Worm (Caenorhabditis elegans) whole organism, L4 larva: ENCODE data around the gene msp-31.
A peak's percentile ranks its signal among the peaks of the same experiment; 100 is the strongest.

ENCODE experiments used
- F10B5.3 ChIP-seq: sonication (generic microtip); optimal IDR thresholded peaks from 2 replicates; lab custom pipeline; 2016; ENCODE audit warnings: mild to moderate bottlenecking, missing genetic modification characterization, missing compliant biosample characterization
- ZK337.2 ChIP-seq: fragments of 200-800 bp; sonication (Bioruptor generic); IDR thresholded peaks from 2 replicates; pipeline ENCODE4 v1.3.6; 2022; ENCODE audit warnings: missing genetic modification reagents, missing genetic modification characterization, missing compliant biosample characterization
- ZK546.5 ChIP-seq, 2 experiments: sonication (generic microtip); optimal IDR thresholded peaks; 2 replicates each; lab custom pipeline; 2017; ENCODE audit warnings: missing biosample characterization in 2 of 2, missing genetic modification characterization in 2 of 2
- aha-1 ChIP-seq: fragments of 150-350 bp; peaks from one replicate; lab custom pipeline; 2014; ENCODE audit warnings: missing biosample characterization, missing genetic modification characterization
- ama-1 ChIP-seq: fragments of 150-350 bp; optimal IDR thresholded peaks from 2 replicates; lab custom pipeline; 2014; ENCODE audit warnings: inconsistent platforms, mixed read lengths
- arid-1 ChIP-seq: fragments of 200-800 bp; sonication (Bioruptor generic); conservative IDR thresholded peaks from 2 replicates; pipeline ENCODE4 v1.3.6; 2022; ENCODE audit warnings: missing genetic modification reagents, missing genetic modification characterization, missing compliant biosample characterization
- attf-4 ChIP-seq: sonication (generic microtip); optimal IDR thresholded peaks from 3 replicates; lab custom pipeline; 2017; ENCODE audit warnings: missing biosample characterization, missing genetic modification characterization
- ceh-20 ChIP-seq: fragments of 200-800 bp; sonication (Bioruptor generic); IDR thresholded peaks from 2 replicates; pipeline ENCODE4 v1.3.6; 2022; ENCODE audit warnings: missing genetic modification reagents, missing genetic modification characterization, missing compliant biosample characterization
- ceh-32 ChIP-seq: sonication (generic microtip); optimal IDR thresholded peaks from 2 replicates; lab custom pipeline; 2016; ENCODE audit warnings: mild to moderate bottlenecking, missing genetic modification characterization, missing compliant biosample characterization; ENCODE audit not compliant: poor library complexity
- ceh-62 ChIP-seq: sonication (generic microtip); optimal IDR thresholded peaks from 2 replicates; lab custom pipeline; 2017; ENCODE audit warnings: missing biosample characterization, missing genetic modification characterization
- ceh-82 ChIP-seq: sonication (generic microtip); optimal IDR thresholded peaks from 2 replicates; lab custom pipeline; 2017; ENCODE audit warnings: missing biosample characterization, missing genetic modification characterization
- cey-2 ChIP-seq: sonication (generic microtip); optimal IDR thresholded peaks from 3 replicates; lab custom pipeline; 2017; ENCODE audit warnings: missing genetic modification characterization, mild to moderate bottlenecking, missing compliant biosample characterization, antibody characterized with exemption, borderline replicate concordance; ENCODE audit not compliant: insufficient read depth
- daf-19 ChIP-seq: fragments of 200-800 bp; sonication (Bioruptor generic); conservative IDR thresholded peaks from 2 replicates; pipeline ENCODE4 v1.3.6; 2022; ENCODE audit warnings: missing genetic modification characterization, missing compliant biosample characterization
- daf-8 ChIP-seq: fragments of 200-800 bp; sonication (Bioruptor generic); IDR thresholded peaks from 2 replicates; pipeline ENCODE4 v1.3.6; 2022; ENCODE audit warnings: missing genetic modification characterization, missing compliant biosample characterization
- dmd-6 ChIP-seq: fragments of 200-800 bp; sonication (Bioruptor generic); IDR thresholded peaks from 2 replicates; pipeline ENCODE4 v1.3.6; 2022; ENCODE audit warnings: missing genetic modification reagents, missing genetic modification characterization, missing compliant biosample characterization
- dmd-8 ChIP-seq: fragments of 200-800 bp; sonication (Bioruptor generic); IDR thresholded peaks from 2 replicates; pipeline ENCODE4 v1.3.6; 2022; ENCODE audit warnings: missing genetic modification characterization, missing compliant biosample characterization
- dmd-9 ChIP-seq: fragments of 200-800 bp; sonication (Bioruptor generic); IDR thresholded peaks from 2 replicates; pipeline ENCODE4 v1.3.6; 2022; ENCODE audit warnings: missing genetic modification reagents, missing genetic modification characterization, missing compliant biosample characterization
- dpl-1 ChIP-seq: fragments of 150-350 bp; optimal IDR thresholded peaks from 2 replicates; lab custom pipeline; 2014; ENCODE audit warnings: missing biosample characterization, missing genetic modification reagents, missing genetic modification characterization
- duxl-1 ChIP-seq: sonication (generic microtip); optimal IDR thresholded peaks from 2 replicates; lab custom pipeline; 2016; ENCODE audit warnings: mild to moderate bottlenecking, missing genetic modification characterization, moderate library complexity, missing compliant biosample characterization; ENCODE audit not compliant: poor library complexity
- egl-43 ChIP-seq: fragments of 200-800 bp; sonication (Bioruptor generic); IDR thresholded peaks from 2 replicates; pipeline ENCODE4 v1.3.6; 2022; ENCODE audit warnings: missing genetic modification reagents, missing genetic modification characterization, missing compliant biosample characterization
- fos-1 ChIP-seq: fragments of 150-350 bp; optimal IDR thresholded peaks from 2 replicates; lab custom pipeline; 2014; ENCODE audit warnings: missing biosample characterization, missing genetic modification characterization
- gei-8 ChIP-seq: fragments of 200-800 bp; sonication (Bioruptor generic); optimal IDR thresholded peaks from 2 replicates; lab custom pipeline; 2018; ENCODE audit warnings: mild to moderate bottlenecking, missing genetic modification characterization, missing compliant biosample characterization
- hmg-1.1 ChIP-seq: fragments of 200-800 bp; sonication (Bioruptor generic); IDR thresholded peaks from 2 replicates; pipeline ENCODE4 v1.3.6; 2022; ENCODE audit warnings: missing genetic modification reagents, missing genetic modification characterization, missing compliant biosample characterization
- lim-7 ChIP-seq: fragments of 200-800 bp; sonication (Bioruptor generic); IDR thresholded peaks from 2 replicates; pipeline ENCODE4 v1.3.6; 2022; ENCODE audit warnings: missing genetic modification characterization, missing compliant biosample characterization
- lin-1 ChIP-seq: fragments of 200-800 bp; sonication (Bioruptor generic); IDR thresholded peaks from 2 replicates; pipeline ENCODE4 v1.3.6; 2022; ENCODE audit warnings: missing genetic modification reagents, missing genetic modification characterization, missing compliant biosample characterization
- lin-13 ChIP-seq: fragments of 150-350 bp; optimal IDR thresholded peaks from 2 replicates; lab custom pipeline; 2014; ENCODE audit warnings: missing biosample characterization, missing genetic modification reagents, missing genetic modification characterization
- lin-29 ChIP-seq: fragments of 200-800 bp; sonication (Bioruptor generic); IDR thresholded peaks from 2 replicates; pipeline ENCODE4 v1.3.6; 2022; ENCODE audit warnings: missing genetic modification reagents, missing genetic modification characterization, missing compliant biosample characterization
- lsy-2 ChIP-seq, 2 experiments: fragments of 150-350 bp in 1 of 2; sonication (generic microtip) in 1 of 2; optimal IDR thresholded peaks; 2 replicates each; lab custom pipeline; 2014 to 2017; ENCODE audit warnings: missing biosample characterization in 2 of 2, missing genetic modification characterization in 2 of 2
- madf-5 ChIP-seq, 2 experiments: fragments of 200-800 bp; sonication (Bioruptor generic); IDR thresholded peaks; 2 replicates each; pipeline ENCODE4 v1.3.6; 2022; ENCODE audit warnings: missing compliant biosample characterization in 2 of 2, missing genetic modification characterization in 2 of 2
- madf-9 ChIP-seq: fragments of 200-800 bp; sonication (Bioruptor generic); conservative IDR thresholded peaks from 2 replicates; pipeline ENCODE4 v1.3.6; 2022; ENCODE audit warnings: missing genetic modification reagents, missing genetic modification characterization, missing compliant biosample characterization
- mdt-29 ChIP-seq: fragments of 200-800 bp; sonication (Bioruptor generic); IDR thresholded peaks from 2 replicates; pipeline ENCODE4 v1.3.6; 2022; ENCODE audit warnings: missing genetic modification reagents, missing genetic modification characterization, missing compliant biosample characterization
- mes-2 ChIP-seq: sonication (generic microtip); optimal IDR thresholded peaks from 2 replicates; lab custom pipeline; 2016; ENCODE audit warnings: missing genotype, mild to moderate bottlenecking, missing genetic modification characterization, missing compliant biosample characterization; ENCODE audit not compliant: poor library complexity, severe bottlenecking
- mxl-2 ChIP-seq: fragments of 200-800 bp; sonication (Bioruptor generic); conservative IDR thresholded peaks from 2 replicates; pipeline ENCODE4 v1.3.6; 2022; ENCODE audit warnings: missing genetic modification reagents, missing genetic modification characterization, missing compliant biosample characterization
- nhr-102 ChIP-seq: sonication (generic microtip); optimal IDR thresholded peaks from 2 replicates; lab custom pipeline; 2016; ENCODE audit warnings: mild to moderate bottlenecking, missing genetic modification characterization, moderate library complexity, missing compliant biosample characterization
- nhr-11 ChIP-seq: fragments of 150-350 bp; optimal IDR thresholded peaks from 2 replicates; lab custom pipeline; 2014; ENCODE audit warnings: missing biosample characterization, missing genetic modification characterization
- nhr-48 ChIP-seq: sonication (generic microtip); optimal IDR thresholded peaks from 2 replicates; lab custom pipeline; 2016; ENCODE audit warnings: mild to moderate bottlenecking, missing genetic modification characterization, missing compliant biosample characterization
- nhr-76 ChIP-seq: fragments of 150-350 bp; optimal IDR thresholded peaks from 2 replicates; lab custom pipeline; 2014; ENCODE audit warnings: missing biosample characterization, missing genetic modification characterization
- pha-4 ChIP-seq, 2 experiments: fragments of 150-350 bp in 1 of 2; fragments of 200-800 bp in 1 of 2; sonication (Bioruptor generic) in 1 of 2; IDR thresholded peaks in 1 of 2; optimal IDR thresholded peaks in 1 of 2; 2 replicates each; pipeline versions ENCODE4 v1.3.6 to Lab custom; 2014 to 2022; ENCODE audit warnings: missing genetic modification characterization in 2 of 2, missing genetic modification reagents in 2 of 2, missing biosample characterization in 1 of 2, missing compliant biosample characterization in 1 of 2
- pqm-1 ChIP-seq: sonication (generic microtip); optimal IDR thresholded peaks from 2 replicates; lab custom pipeline; 2017; ENCODE audit warnings: missing biosample characterization, missing genetic modification characterization
- rbr-2 ChIP-seq: sonication (generic microtip); optimal IDR thresholded peaks from 2 replicates; lab custom pipeline; 2016; ENCODE audit warnings: missing genotype, missing genetic modification characterization, missing compliant biosample characterization
- skn-1 ChIP-seq: fragments of 150-350 bp; optimal IDR thresholded peaks from 2 replicates; lab custom pipeline; 2014; ENCODE audit warnings: missing biosample characterization, missing genetic modification characterization
- snpc-4 ChIP-seq: fragments of 150-350 bp; optimal IDR thresholded peaks from 2 replicates; lab custom pipeline; 2014; ENCODE audit warnings: missing biosample characterization, missing genetic modification characterization
- spr-1 ChIP-seq: sonication (generic microtip); optimal IDR thresholded peaks from 2 replicates; lab custom pipeline; 2016; ENCODE audit warnings: mild to moderate bottlenecking, missing genetic modification characterization, missing compliant biosample characterization
- tag-97 ChIP-seq: fragments of 200-800 bp; sonication (Bioruptor generic); IDR thresholded peaks from 2 replicates; pipeline ENCODE4 v1.3.6; 2022; ENCODE audit warnings: missing genetic modification characterization, missing compliant biosample characterization
- unc-62 ChIP-seq, 3 experiments: fragments of 150-350 bp in 1 of 3; sonication (generic microtip); optimal IDR thresholded peaks in 2 of 3; peaks in 1 of 3; 1 replicate in 1 of 3; 2 replicates in 2 of 3; lab custom pipeline; 2014 to 2017; ENCODE audit warnings: missing biosample characterization in 3 of 3, missing genetic modification characterization in 3 of 3, missing genetic modification reagents in 3 of 3, missing genotype in 1 of 3
- vab-7 ChIP-seq: fragments of 200-800 bp; sonication (Bioruptor generic); IDR thresholded peaks from 2 replicates; pipeline ENCODE4 v1.3.6; 2022; ENCODE audit warnings: missing genetic modification reagents, missing genetic modification characterization, missing compliant biosample characterization
- zfp-2 ChIP-seq: sonication (generic microtip); optimal IDR thresholded peaks from 2 replicates; lab custom pipeline; 2016; ENCODE audit warnings: mild to moderate bottlenecking, missing genetic modification characterization, missing compliant biosample characterization
- zip-11 ChIP-seq: fragments of 200-800 bp; sonication (Bioruptor generic); IDR thresholded peaks from 2 replicates; pipeline ENCODE4 v1.3.6; 2022; ENCODE audit warnings: missing genetic modification characterization, missing compliant biosample characterization

msp-31 gene

ce11 chrII:4888527-4889487, 27.6 kb downstream of the msp-31 start, which contains the start of gene pgm-1:
Gene pgm-1, plus strand, starts transcription at chrII:4889437.
- TF ChIP-seq F10B5.3 (tag; lab: Kevin White, UChicago) (no peak), pqm-1 (tag; lab: Kevin White, UChicago) (no peak), lin-13 (GFP tag; lab: Kevin White, UChicago) (no peak), ZK337.2 (GFP tag; lab: Robert Waterston, UW) (no peak), lin-29 (GFP tag; lab: Robert Waterston, UW) (no peak), ceh-32 (no peak), dmd-9 (GFP tag; lab: Robert Waterston, UW) (no peak), dmd-8 (GFP tag; lab: Robert Waterston, UW) (no peak), daf-8 (GFP tag; lab: Robert Waterston, UW) (no peak), dpl-1 (no peak), nhr-102 (tag; lab: Kevin White, UChicago) (no peak), ama-1 (lab: Kevin White, UChicago) (peak; percentile 56), snpc-4 (tag; lab: Kevin White, UChicago) (no peak), hmg-1.1 (peak; percentile 57; the same call in 1 of the 2 replicates), mes-2 (tag; lab: Kevin White, UChicago) (no peak), nhr-11 (peak; percentile 61), nhr-48 (tag; lab: Kevin White, UChicago) (no peak), madf-5 (GFP tag; IDR thresholded peaks at IDR 0.05; lab: Robert Waterston, UW) (no peak), madf-9 (no peak), gei-8 (GFP tag; lab: Kevin White, UChicago) (no peak), ceh-20 (0 out of 2 replicates have a peak, but pooled peaks have one; percentile 14), pha-4 (GFP tag; IDR thresholded peaks at IDR 0.05; lab: Robert Waterston, UW) (0 out of 2 replicates have a peak, but pooled peaks have one; percentile 11), pha-4 (tag; optimal IDR thresholded peaks at IDR 0.05; lab: Kevin White, UChicago) (no peak), aha-1 (no peak), spr-1 (no peak), nhr-76 (tag; lab: Kevin White, UChicago) (no peak), zip-11 (GFP tag; lab: Robert Waterston, UW) (no peak), cey-2 (tag; lab: Kevin White, UChicago) (no peak), ceh-82 (no peak), arid-1 (GFP tag; lab: Robert Waterston, UW) (no peak), mdt-29 (GFP tag; lab: Robert Waterston, UW) (no peak), dmd-6 (no peak), ZK546.5 (tag; optimal IDR thresholded peaks at IDR 0.05; lab: Kevin White, UChicago) (no peak), duxl-1 (tag; lab: Kevin White, UChicago) (no peak), rbr-2 (no peak), daf-19 (GFP tag; lab: Robert Waterston, UW) (no peak), unc-62 (GFP tag; optimal IDR thresholded peaks at IDR 0.05 in 1 of 2; lab: Kevin White, UChicago) (no peak), unc-62 (tag; optimal IDR thresholded peaks at IDR 0.05; lab: Kevin White, UChicago) (no peak), egl-43 (GFP tag; lab: Robert Waterston, UW) (no peak), skn-1 (tag; lab: Kevin White, UChicago) (no peak), fos-1 (tag; lab: Kevin White, UChicago) (no peak), lim-7 (GFP tag; lab: Robert Waterston, UW) (no peak), zfp-2 (tag; lab: Kevin White, UChicago) (no peak), attf-4 (tag; lab: Kevin White, UChicago) (no peak), vab-7 (GFP tag; lab: Robert Waterston, UW) (no peak), lin-1 (no peak), lsy-2 (tag; optimal IDR thresholded peaks at IDR 0.05; lab: Kevin White, UChicago) (peak in 1 of 2 experiments; percentile 44), ceh-62 (tag; lab: Kevin White, UChicago) (no peak), tag-97 (GFP tag; lab: Robert Waterston, UW) (no peak), mxl-2 (GFP tag; lab: Robert Waterston, UW) (no peak)
